Worm (Caenorhabditis elegans): ENCODE results near the gene Y50E8A.2.

- TF ChIP-seq mab-5 (tag; optimal IDR thresholded peaks at IDR 0.05): no peak
- no peak for TF ChIP-seq unc-62 (GFP tag; optimal IDR thresholded peaks at IDR 0.05)
- no peak for TF ChIP-seq lin-13 (tag; optimal IDR thresholded peaks at IDR 0.05)
- TF ChIP-seq nhr-28 (tag; optimal IDR thresholded peaks at IDR 0.05): no peak
- no peak for TF ChIP-seq mep-1 (tag; optimal IDR thresholded peaks at IDR 0.05)
- TF ChIP-seq elt-3 (tag; optimal IDR thresholded peaks at IDR 0.05): no peak
- no peak for TF ChIP-seq pha-4 (tag; optimal IDR thresholded peaks at IDR 0.05)
- TF ChIP-seq lin-32 (GFP tag; optimal IDR thresholded peaks at IDR 0.05): no peak
These were observed 42.2 kb downstream of the Y50E8A.2 start for ce11 chrV:14686231-14687105.

Measured in whole organism, mixed stage, embryonic.